Worm (Caenorhabditis elegans) whole organism, young adult: ENCODE results near the gene rab-3.

Experiments
- F33H1.4 ChIP-seq: fragments of 200-800 bp; sonication (Bioruptor generic); IDR thresholded peaks from 2 replicates; pipeline ENCODE4 v1.3.6; 2022; ENCODE audit warnings: missing genetic modification reagents, missing genetic modification characterization, missing compliant biosample characterization
- K11D2.4 ChIP-seq: fragments of 200-800 bp; sonication (Bioruptor generic); IDR thresholded peaks from 2 replicates; pipeline ENCODE4 v1.3.6; 2022; ENCODE audit warnings: missing genetic modification reagents, missing genetic modification characterization, missing compliant biosample characterization
- Y53F4B.3 ChIP-seq: fragments of 200-800 bp; sonication (Bioruptor generic); IDR thresholded peaks from 2 replicates; pipeline ENCODE4 v1.3.6; 2022; ENCODE audit warnings: missing genetic modification reagents, missing genetic modification characterization, missing compliant biosample characterization
- Y53G8AR.9 ChIP-seq: fragments of 200-800 bp; sonication (Bioruptor generic); conservative IDR thresholded peaks from 2 replicates; pipeline ENCODE4 v1.3.6; 2022; ENCODE audit warnings: missing genetic modification reagents, missing genetic modification characterization, missing compliant biosample characterization
- Y95B8A.8 ChIP-seq: fragments of 200-800 bp; sonication (Bioruptor generic); IDR thresholded peaks from 2 replicates; pipeline ENCODE4 v1.3.6; 2022; ENCODE audit warnings: missing genetic modification reagents, missing genetic modification characterization, missing compliant biosample characterization
- akir-1 ChIP-seq: fragments of 200-800 bp; sonication (Bioruptor generic); optimal IDR thresholded peaks from 2 replicates; lab custom pipeline; 2018; ENCODE audit warnings: mild to moderate bottlenecking, missing genetic modification characterization, moderate library complexity, missing compliant biosample characterization
- aptf-3 ChIP-seq: fragments of 200-800 bp; sonication (Bioruptor generic); IDR thresholded peaks from 2 replicates; pipeline ENCODE4 v1.3.6; 2022; ENCODE audit warnings: missing genetic modification characterization, missing compliant biosample characterization
- atf-7 ChIP-seq: sonication (generic microtip); optimal IDR thresholded peaks from 2 replicates; lab custom pipeline; 2017; ENCODE audit warnings: mild to moderate bottlenecking, missing genetic modification characterization, missing compliant biosample characterization
- bed-1 ChIP-seq: fragments of 200-800 bp; sonication (Bioruptor generic); IDR thresholded peaks from 2 replicates; pipeline ENCODE4 v1.3.6; 2022; ENCODE audit warnings: missing genetic modification reagents, missing genetic modification characterization, missing compliant biosample characterization
- ceh-100 ChIP-seq: fragments of 200-800 bp; sonication (Bioruptor generic); IDR thresholded peaks from 2 replicates; pipeline ENCODE4 v1.3.6; 2022; ENCODE audit warnings: missing genetic modification reagents, missing genetic modification characterization, missing compliant biosample characterization
- ceh-79 ChIP-seq: sonication (generic microtip); optimal IDR thresholded peaks from 2 replicates; lab custom pipeline; 2017; ENCODE audit warnings: mild to moderate bottlenecking, missing genetic modification characterization, missing compliant biosample characterization
- die-1 ChIP-seq: sonication (generic microtip); optimal IDR thresholded peaks from 2 replicates; lab custom pipeline; 2016; ENCODE audit warnings: missing genotype, mild to moderate bottlenecking, missing genetic modification characterization, missing compliant biosample characterization
- dpff-1 ChIP-seq: sonication (generic microtip); optimal IDR thresholded peaks from 2 replicates; lab custom pipeline; 2017; ENCODE audit warnings: mild to moderate bottlenecking, missing genetic modification characterization, missing compliant biosample characterization
- dpl-1 ChIP-seq: fragments of 150-350 bp; optimal IDR thresholded peaks from 2 replicates; lab custom pipeline; 2014; ENCODE audit warnings: missing biosample characterization, missing genetic modification reagents, missing genetic modification characterization
- egl-18 ChIP-seq: fragments of 200-800 bp; sonication (Bioruptor generic); IDR thresholded peaks from 2 replicates; pipeline ENCODE4 v1.3.6; 2022; ENCODE audit warnings: missing genetic modification reagents, missing genetic modification characterization, missing compliant biosample characterization
- egl-44 ChIP-seq: fragments of 200-800 bp; sonication (Bioruptor generic); IDR thresholded peaks from 2 replicates; pipeline ENCODE4 v1.3.6; 2022; ENCODE audit warnings: missing genetic modification reagents, missing genetic modification characterization, missing compliant biosample characterization
- egrh-3 ChIP-seq: fragments of 200-800 bp; sonication (Bioruptor generic); IDR thresholded peaks from 2 replicates; pipeline ENCODE4 v1.3.6; 2022; ENCODE audit warnings: missing genetic modification reagents, missing genetic modification characterization, missing compliant biosample characterization
- ekl-4 ChIP-seq: fragments of 200-800 bp; sonication (Bioruptor generic); IDR thresholded peaks from 2 replicates; pipeline ENCODE4 v1.3.6; 2022; ENCODE audit warnings: missing genetic modification reagents, missing genetic modification characterization, missing compliant biosample characterization
- ets-4 ChIP-seq: fragments of 200-800 bp; sonication (Bioruptor generic); optimal IDR thresholded peaks from 2 replicates; lab custom pipeline; 2018; ENCODE audit warnings: mild to moderate bottlenecking, missing genetic modification characterization, missing compliant biosample characterization
- him-1 ChIP-seq: sonication (generic microtip); optimal IDR thresholded peaks from 2 replicates; lab custom pipeline; 2016; ENCODE audit warnings: missing genotype, missing genetic modification reagents, missing genetic modification characterization, missing compliant biosample characterization
- hmg-1.2 ChIP-seq: fragments of 200-800 bp; sonication (Bioruptor generic); IDR thresholded peaks from 2 replicates; pipeline ENCODE4 v1.3.6; 2022; ENCODE audit warnings: missing genetic modification reagents, missing genetic modification characterization, missing compliant biosample characterization
- hmg-20 ChIP-seq: fragments of 200-800 bp; sonication (Bioruptor generic); IDR thresholded peaks from 2 replicates; pipeline ENCODE4 v1.3.6; 2022; ENCODE audit warnings: missing genetic modification reagents, missing genetic modification characterization, missing compliant biosample characterization
- let-526 ChIP-seq: fragments of 200-800 bp; sonication (Bioruptor generic); IDR thresholded peaks from 2 replicates; pipeline ENCODE4 v1.3.6; 2022; ENCODE audit warnings: missing genetic modification reagents, missing genetic modification characterization, missing compliant biosample characterization
- lin-26 ChIP-seq: fragments of 200-800 bp; sonication (Bioruptor generic); IDR thresholded peaks from 2 replicates; pipeline ENCODE4 v1.3.6; 2022; ENCODE audit warnings: missing genetic modification reagents, missing genetic modification characterization, missing compliant biosample characterization
- lir-1 ChIP-seq: fragments of 200-800 bp; sonication (Bioruptor generic); conservative IDR thresholded peaks from 2 replicates; pipeline ENCODE4 v1.3.6; 2022; ENCODE audit warnings: missing genetic modification reagents, missing genetic modification characterization, missing compliant biosample characterization
- madf-3 ChIP-seq: fragments of 200-800 bp; sonication (Bioruptor generic); IDR thresholded peaks from 2 replicates; pipeline ENCODE4 v1.3.6; 2022; ENCODE audit warnings: missing genetic modification reagents, missing genetic modification characterization, missing compliant biosample characterization
- madf-6 ChIP-seq: fragments of 200-800 bp; sonication (Bioruptor generic); IDR thresholded peaks from 2 replicates; pipeline ENCODE4 v1.3.6; 2022; ENCODE audit warnings: missing genetic modification reagents, missing genetic modification characterization, missing compliant biosample characterization
- mes-4 ChIP-seq: sonication (generic microtip); optimal IDR thresholded peaks from 2 replicates; lab custom pipeline; 2016; ENCODE audit warnings: missing genotype, missing genetic modification characterization, missing compliant biosample characterization
- mxl-1 ChIP-seq: sonication (generic microtip); optimal IDR thresholded peaks from 2 replicates; lab custom pipeline; 2016; ENCODE audit warnings: missing genetic modification characterization, missing compliant biosample characterization
- nfyb-1 ChIP-seq: fragments of 200-800 bp; sonication (Bioruptor generic); IDR thresholded peaks from 2 replicates; pipeline ENCODE4 v1.3.6; 2022; ENCODE audit warnings: missing genetic modification reagents, missing genetic modification characterization, missing compliant biosample characterization
- nhr-120 ChIP-seq: fragments of 200-800 bp; sonication (Bioruptor generic); IDR thresholded peaks from 2 replicates; pipeline ENCODE4 v1.3.6; 2022; ENCODE audit warnings: missing genetic modification characterization, missing compliant biosample characterization
- nhr-80 ChIP-seq: sonication (generic microtip); optimal IDR thresholded peaks from 2 replicates; lab custom pipeline; 2016; ENCODE audit warnings: missing genetic modification characterization, missing compliant biosample characterization
- pbrm-1 ChIP-seq: fragments of 200-800 bp; sonication (Bioruptor generic); IDR thresholded peaks from 2 replicates; pipeline ENCODE4 v1.3.6; 2022; ENCODE audit warnings: missing genetic modification reagents, missing genetic modification characterization, missing compliant biosample characterization
- pha-4 ChIP-seq: fragments of 150-350 bp; sonication (generic microtip); optimal IDR thresholded peaks from 2 replicates; lab custom pipeline; 2014; ENCODE audit warnings: missing biosample characterization, missing genetic modification reagents, missing genetic modification characterization
- rcor-1 ChIP-seq: fragments of 200-800 bp; sonication (Bioruptor generic); IDR thresholded peaks from 2 replicates; pipeline ENCODE4 v1.3.6; 2022; ENCODE audit warnings: missing genetic modification reagents, missing genetic modification characterization, missing compliant biosample characterization
- rec-8 ChIP-seq, 2 experiments: sonication (generic microtip); optimal IDR thresholded peaks; 2 replicates each; lab custom pipeline; 2016; ENCODE audit warnings: mild to moderate bottlenecking in 2 of 2, missing genetic modification characterization in 2 of 2, missing genetic modification reagents in 2 of 2, missing genotype in 2 of 2, missing biosample characterization in 1 of 2, missing compliant biosample characterization in 1 of 2, moderate library complexity in 1 of 2
- snpc-1.1 ChIP-seq: sonication (generic microtip); optimal IDR thresholded peaks from 2 replicates; lab custom pipeline; 2017; ENCODE audit warnings: missing genetic modification characterization, mild to moderate bottlenecking, missing compliant biosample characterization, antibody characterized with exemption, moderate library complexity, missing genotype, missing genetic modification reagents; ENCODE audit not compliant: insufficient read depth
- snpc-4 ChIP-seq, 5 experiments: fragments of 150-350 bp in 1 of 5; sonication (generic microtip) in 4 of 5; optimal IDR thresholded peaks; 2 replicates each; lab custom pipeline; 2014 to 2018; ENCODE audit warnings: missing genetic modification characterization in 5 of 5, missing biosample characterization in 3 of 5, antibody characterized with exemption in 2 of 5, mild to moderate bottlenecking in 2 of 5, missing compliant biosample characterization in 2 of 5, missing genotype in 2 of 5, moderate library complexity in 2 of 5, missing genetic modification reagents in 1 of 5
- tbp1 ChIP-seq: fragments of 200-800 bp; sonication (Bioruptor generic); optimal IDR thresholded peaks from 2 replicates; lab custom pipeline; 2018; ENCODE audit warnings: mild to moderate bottlenecking, missing genetic modification characterization, missing compliant biosample characterization
- tbx-9 ChIP-seq: sonication (generic microtip); optimal IDR thresholded peaks from 2 replicates; lab custom pipeline; 2016; ENCODE audit warnings: borderline replicate concordance, missing genetic modification characterization, inconsistent platforms, missing compliant biosample characterization
- xnd-1 ChIP-seq: sonication (generic microtip); optimal IDR thresholded peaks from 2 replicates; lab custom pipeline; 2016; ENCODE audit warnings: missing genotype, missing genetic modification reagents, missing genetic modification characterization, missing compliant biosample characterization
- zim-3 ChIP-seq: sonication (generic microtip); optimal IDR thresholded peaks from 2 replicates; lab custom pipeline; 2017; ENCODE audit warnings: mild to moderate bottlenecking, missing genetic modification characterization, moderate library complexity, missing compliant biosample characterization
- ztf-18 ChIP-seq: sonication (generic microtip); optimal IDR thresholded peaks from 2 replicates; lab custom pipeline; 2016; ENCODE audit warnings: missing genotype, mild to moderate bottlenecking, missing genetic modification characterization, missing compliant biosample characterization
- ztf-22 ChIP-seq: fragments of 200-800 bp; sonication (Bioruptor generic); optimal IDR thresholded peaks from 2 replicates; lab custom pipeline; 2018; ENCODE audit warnings: mild to moderate bottlenecking, missing genetic modification characterization, moderate library complexity, missing compliant biosample characterization
- ztf-6 ChIP-seq: fragments of 200-800 bp; sonication (Bioruptor generic); IDR thresholded peaks from 2 replicates; pipeline ENCODE4 v1.3.6; 2022; ENCODE audit warnings: missing genetic modification reagents, missing genetic modification characterization, missing compliant biosample characterization

The rab-3 gene

DNA sequence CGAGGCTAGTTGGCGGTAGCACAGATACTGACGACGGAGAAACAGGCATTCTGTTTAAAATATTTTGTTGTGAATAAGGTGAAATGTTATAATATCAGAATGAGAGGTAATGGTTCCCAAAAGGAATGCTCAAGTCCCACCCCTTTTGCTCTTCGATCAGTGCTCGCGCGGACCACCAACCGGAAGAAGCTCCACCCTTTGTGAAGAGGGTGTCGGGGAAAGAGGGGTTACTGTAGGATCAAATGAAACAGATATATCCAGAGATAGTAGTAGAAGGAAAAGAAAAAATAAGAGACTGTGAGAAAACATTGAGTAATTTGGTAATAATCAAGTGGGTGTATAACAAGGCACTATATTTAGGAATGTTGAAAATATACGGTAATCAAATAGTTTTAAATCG lies 46.5 kb upstream of the rab-3 start, which contains the start of the genes dmd-5 and F10C1.1:
Gene dmd-5, minus strand, starts transcription at position 101 of the 400 bp plus-strand sequence.
Gene F10C1.1, plus strand, starts transcription at position 110 of the 400 bp plus-strand sequence.
- TF ChIP-seq snpc-4 (GFP tag; optimal IDR thresholded peaks at IDR 0.05; lab: Kevin White, UChicago) (no peak), snpc-4 (tag; optimal IDR thresholded peaks at IDR 0.05; lab: Kevin White, UChicago) (no peak), bed-1 (GFP tag; lab: Robert Waterston, UW) (no peak), lir-1 (GFP tag; lab: Robert Waterston, UW) (no peak), F33H1.4 (GFP tag; lab: Robert Waterston, UW) (no peak), ztf-22 (GFP tag; lab: Kevin White, UChicago) (no peak), ceh-100 (GFP tag; lab: Robert Waterston, UW) (no peak), egl-18 (no peak), pha-4 (tag; lab: Kevin White, UChicago) (no peak), tbx-9 (tag; lab: Kevin White, UChicago) (no peak), xnd-1 (no peak), dpl-1 (no peak), nhr-120 (GFP tag; lab: Robert Waterston, UW) (no peak), Y53F4B.3 (GFP tag; lab: Robert Waterston, UW) (no peak), madf-6 (GFP tag; lab: Robert Waterston, UW) (no peak), mes-4 (tag; lab: Kevin White, UChicago) (no peak), hmg-20 (GFP tag; lab: Robert Waterston, UW) (no peak), pbrm-1 (GFP tag; lab: Robert Waterston, UW) (no peak), let-526 (GFP tag; lab: Robert Waterston, UW) (no peak)

ce11 chrII:5772547-5773142 lies 45.0 kb upstream of the rab-3 start:
- TF ChIP-seq ztf-6 (peak; percentile 73; the same call in 1 of the 2 replicates), K11D2.4 (0 out of 2 replicates have a peak, but pooled peaks have one; percentile 54), atf-7 (tag; lab: Kevin White, UChicago) (peak; percentile 6), egrh-3 (peak; percentile 33; the same call in 1 of the 2 replicates), mxl-1 (tag; lab: Kevin White, UChicago) (peak; percentile 30), dpff-1 (tag; lab: Kevin White, UChicago) (no peak), ceh-79 (tag; lab: Kevin White, UChicago) (no peak), Y95B8A.8 (GFP tag; lab: Robert Waterston, UW) (no peak), rcor-1 (GFP tag; lab: Robert Waterston, UW) (peak; percentile 64), F33H1.4 (GFP tag; lab: Robert Waterston, UW) (0 out of 2 replicates have a peak, but pooled peaks have one; percentile 13), him-1 (tag; lab: Kevin White, UChicago) (peak; percentile 80), akir-1 (GFP tag; lab: Kevin White, UChicago) (no peak), nfyb-1 (GFP tag; lab: Robert Waterston, UW) (peak; percentile 83), ekl-4 (GFP tag; lab: Robert Waterston, UW) (0 out of 2 replicates have a peak, but pooled peaks have one; percentile 11), snpc-1.1 (tag; lab: Kevin White, UChicago) (no peak), egl-44 (GFP tag; lab: Robert Waterston, UW) (0 out of 2 replicates have a peak, but pooled peaks have one; percentile 40), dpl-1 (no peak), hmg-1.2 (peak; percentile 78), ztf-18 (tag; lab: Kevin White, UChicago) (peak; percentile 58), tbx-9 (tag; lab: Kevin White, UChicago) (no peak), Y53G8AR.9 (0 out of 2 replicates have a peak, but pooled peaks have one; percentile 57), lin-26 (GFP tag; lab: Robert Waterston, UW) (peak; percentile 86), madf-3 (GFP tag; lab: Robert Waterston, UW) (0 out of 2 replicates have a peak, but pooled peaks have one; percentile 55), tbp1 (GFP tag; lab: Kevin White, UChicago) (peak; percentile 95), zim-3 (tag; lab: Kevin White, UChicago) (peak; percentile 54), nhr-120 (GFP tag; lab: Robert Waterston, UW) (no peak), lir-1 (GFP tag; lab: Robert Waterston, UW) (0 out of 2 replicates have a peak, but pooled peaks have one; percentile 8), rec-8 (tag; optimal IDR thresholded peaks at IDR 0.05; lab: Kevin White, UChicago) (peak; percentile 16 to 63), aptf-3 (GFP tag; lab: Robert Waterston, UW) (no peak), die-1 (peak; percentile 66), nhr-80 (tag; lab: Kevin White, UChicago) (no peak), ets-4 (GFP tag; lab: Kevin White, UChicago) (no peak)
